Fruit fly (Drosophila melanogaster): ENCODE results near the gene CG7560.

Gene CG7560

dm6 chr3L:11400673-11401186 is 24.2 kb upstream of the CG7560 start (continued):
- TF ChIP-seq slou (GFP tag; optimal IDR thresholded peaks at IDR 0.05) (no peak), B-H1 (GFP tag; IDR thresholded peaks at IDR 0.05) (no peak), CG11695 (GFP tag; IDR thresholded peaks at IDR 0.05) (no peak), fd102C (GFP tag; optimal IDR thresholded peaks at IDR 0.05) (no peak), HmgZ (tag; optimal IDR thresholded peaks at IDR 0.05) (no peak), slp2 (GFP tag; optimal IDR thresholded peaks at IDR 0.05) (no peak), C15 (GFP tag; IDR thresholded peaks at IDR 0.05) (no peak), Mad (GFP tag; optimal IDR thresholded peaks at IDR 0.05) (no peak), CG1024 (GFP tag; IDR thresholded peaks at IDR 0.05) (no peak), CG8089 (GFP tag; optimal IDR thresholded peaks at IDR 0.05) (no peak), dmrt99B (tag; optimal IDR thresholded peaks at IDR 0.05) (peak; percentile 55), CG11504 (tag; optimal IDR thresholded peaks at IDR 0.05) (peak; percentile 35), CG2678 (tag; optimal IDR thresholded peaks at IDR 0.05) (peak; percentile 63), nerfin-2 (GFP tag; IDR thresholded peaks at IDR 0.05; ENCODE audit: partially characterized antibody) (no peak), Sry-β (GFP tag; optimal IDR thresholded peaks at IDR 0.05) (no peak), Hr78 (GFP tag; optimal IDR thresholded peaks at IDR 0.05) (no peak), CG18262 (tag; optimal IDR thresholded peaks at IDR 0.05) (peak; percentile 18)

- TF ChIP-seq crol (GFP tag; IDR thresholded peaks at IDR 0.05) (no peak), CG12104 (GFP tag; optimal IDR thresholded peaks at IDR 0.05) (no peak), CG10366 (GFP tag; IDR thresholded peaks at IDR 0.05) (no peak; the same call in 1 of the 2 replicates), CG2678 (tag; optimal IDR thresholded peaks at IDR 0.05) (peak; percentile 43), vnd (GFP tag; IDR thresholded peaks at IDR 0.05; ENCODE audit: partially characterized antibody) (no peak), CG14965 (GFP tag; optimal IDR thresholded peaks at IDR 0.05; ENCODE audit: borderline replicate concordance) (no peak), CG34422 (GFP tag; IDR thresholded peaks at IDR 0.05) (0 out of 3 replicates have a peak, but pooled peaks have one; percentile 37), NC2α (GFP tag; optimal IDR thresholded peaks at IDR 0.05) (no peak), Hand (GFP tag; optimal IDR thresholded peaks at IDR 0.05) (no peak), trem (tag; optimal IDR thresholded peaks at IDR 0.05) (no peak), lab (GFP tag; optimal IDR thresholded peaks at IDR 0.05) (peak; percentile 79), CG3163 (GFP tag; optimal IDR thresholded peaks at IDR 0.05) (no peak), CG6654 (GFP tag; optimal IDR thresholded peaks at IDR 0.05) (no peak), sug (tag; optimal IDR thresholded peaks at IDR 0.05) (no peak), cad (GFP tag; optimal IDR thresholded peaks at IDR 0.05) (no peak), CG1647 (GFP tag; optimal IDR thresholded peaks at IDR 0.05) (no peak), jing (GFP tag; optimal IDR thresholded peaks at IDR 0.05) (no peak), bsh (GFP tag; optimal IDR thresholded peaks at IDR 0.05) (peak in 1 of 2 experiments; percentile 30), Hr78 (GFP tag; optimal IDR thresholded peaks at IDR 0.05) (no peak), CG8089 (GFP tag; optimal IDR thresholded peaks at IDR 0.05) (no peak), CG9817 (tag; optimal IDR thresholded peaks at IDR 0.05) (no peak), Atf6 (GFP tag; IDR thresholded peaks at IDR 0.05) (0 out of 2 replicates have a peak, but pooled peaks have one; percentile 17), Camta (GFP tag; optimal IDR thresholded peaks at IDR 0.05) (no peak), Hey (tag; optimal IDR thresholded peaks at IDR 0.05) (no peak), CG14441 (GFP tag; IDR thresholded peaks at IDR 0.05) (0 out of 2 replicates have a peak, but pooled peaks have one; percentile 31), CG14860 (GFP tag; IDR thresholded peaks at IDR 0.05; ENCODE audit: partially characterized antibody) (no peak), CG14050 (GFP tag; IDR thresholded peaks at IDR 0.05) (no peak), tup (GFP tag; optimal IDR thresholded peaks at IDR 0.05) (peak; percentile 8), CG7786 (GFP tag; optimal IDR thresholded peaks at IDR 0.05) (no peak), CG33213 (GFP tag; optimal IDR thresholded peaks at IDR 0.05) (no peak), tap (tag; optimal IDR thresholded peaks at IDR 0.05) (no peak), CG9932 (GFP tag; IDR thresholded peaks at IDR 0.05) (peak; percentile 52), her (GFP tag; optimal IDR thresholded peaks at IDR 0.05) (no peak), dm (GFP tag; optimal IDR thresholded peaks at IDR 0.05) (no peak), CG12744 (GFP tag; optimal IDR thresholded peaks at IDR 0.05) (no peak), CG31441 (GFP tag; IDR thresholded peaks at IDR 0.05) (0 out of 2 replicates have a peak, but pooled peaks have one; percentile 18)
These were observed 22.7 kb upstream of the CG7560 start for dm6 chr3L:11402305-11402704.
